Worm (Caenorhabditis elegans) whole organism, L4/young adult: ENCODE results near the gene F07C6.2.

Experiments used
- W03F9.2 ChIP-seq: fragments of 150-350 bp; optimal IDR thresholded peaks from 2 replicates; lab custom pipeline; 2014; ENCODE audit warnings: missing biosample characterization, missing genetic modification characterization
- dao-5 ChIP-seq: sonication (generic microtip); optimal IDR thresholded peaks from 2 replicates; lab custom pipeline; 2016; ENCODE audit warnings: missing genotype, missing genetic modification characterization, moderate library complexity, missing compliant biosample characterization
- him-1 ChIP-seq: sonication (generic microtip); optimal IDR thresholded peaks from 2 replicates; lab custom pipeline; 2016; ENCODE audit warnings: missing genotype, missing genetic modification reagents, missing genetic modification characterization, missing compliant biosample characterization

ce11 chrIV:12755641-12756040 lies 35.3 kb upstream of the F07C6.2 start:
- TF ChIP-seq W03F9.2 (no peak), him-1 (tag; lab: Kevin White, UChicago) (no peak), dao-5 (no peak)
